Fruit fly (Drosophila melanogaster) whole organism, embryonic: ENCODE data around the gene CG2059.

Experiments
- Abd-B ChIP-seq: fragments of 200-800 bp; sonication (Bioruptor generic); optimal IDR thresholded peaks from 2 replicates; lab custom pipeline; 2018; ENCODE audit warnings: missing biosample characterization, mild to moderate bottlenecking, missing genetic modification characterization, moderate library complexity
- Adf1 ChIP-seq: fragments of 200-800 bp; sonication (Bioruptor generic); IDR thresholded peaks from 2 replicates; pipeline ENCODE4 v1.3.6; 2022; ENCODE audit warnings: missing biosample characterization, missing genetic modification characterization
- Bgb ChIP-seq: fragments of 200-800 bp; sonication (Bioruptor generic); IDR thresholded peaks from 2 replicates; pipeline ENCODE4 v1.3.6; 2022; ENCODE audit warnings: missing biosample characterization, missing genetic modification characterization; ENCODE audit not compliant: partially characterized antibody
- C15 ChIP-seq: fragments of 200-800 bp; sonication (Bioruptor generic); IDR thresholded peaks from 3 replicates; pipeline ENCODE4 v1.3.6; 2022; ENCODE audit warnings: missing biosample characterization, missing genetic modification characterization
- CG10274 ChIP-seq: fragments of 200-800 bp; sonication (Bioruptor generic); optimal IDR thresholded peaks from 3 replicates; lab custom pipeline; 2017; ENCODE audit warnings: missing biosample characterization, mild to moderate bottlenecking, missing genetic modification characterization
- CG10654 ChIP-seq: fragments of 200-800 bp; sonication (Bioruptor generic); optimal IDR thresholded peaks from 2 replicates; lab custom pipeline; 2016; ENCODE audit warnings: missing biosample characterization, missing genetic modification characterization
- CG12155 ChIP-seq: fragments of 200-800 bp; sonication (Bioruptor generic); optimal IDR thresholded peaks from 3 replicates; lab custom pipeline; 2016; ENCODE audit warnings: missing biosample characterization, missing genetic modification characterization
- CG12299 ChIP-seq: fragments of 200-800 bp; sonication (Bioruptor generic); optimal IDR thresholded peaks from 2 replicates; lab custom pipeline; 2018; ENCODE audit warnings: missing biosample characterization, mild to moderate bottlenecking, missing genetic modification characterization
- CG1233 ChIP-seq: fragments of 200-800 bp; sonication (Bioruptor generic); optimal IDR thresholded peaks from 4 replicates; lab custom pipeline; 2018; ENCODE audit warnings: missing biosample characterization, mild to moderate bottlenecking, missing genetic modification characterization
- CG13123 ChIP-seq: fragments of 200-800 bp; sonication (Bioruptor generic); optimal IDR thresholded peaks from 2 replicates; lab custom pipeline; 2016; ENCODE audit warnings: missing biosample characterization, missing genetic modification characterization
- CG13287 ChIP-seq: fragments of 200-800 bp; sonication (Bioruptor generic); IDR thresholded peaks from 2 replicates; pipeline ENCODE4 v1.3.6; 2022; ENCODE audit warnings: missing biosample characterization, missing genetic modification characterization; ENCODE audit not compliant: partially characterized antibody
- CG14441 ChIP-seq: fragments of 200-800 bp; sonication (Bioruptor generic); IDR thresholded peaks from 2 replicates; pipeline ENCODE4 v1.3.6; 2022; ENCODE audit warnings: missing biosample characterization, missing genetic modification characterization
- CG1832 ChIP-seq: fragments of 200-800 bp; sonication (Bioruptor generic); optimal IDR thresholded peaks from 2 replicates; lab custom pipeline; 2017; ENCODE audit warnings: missing biosample characterization, mild to moderate bottlenecking, missing genetic modification characterization, inconsistent platforms
- CG3163 ChIP-seq: fragments of 200-800 bp; sonication (Bioruptor generic); optimal IDR thresholded peaks from 3 replicates; lab custom pipeline; 2016; ENCODE audit warnings: missing biosample characterization, missing genetic modification characterization
- CG33557 ChIP-seq: fragments of 200-800 bp; sonication (Bioruptor generic); optimal IDR thresholded peaks from 2 replicates; lab custom pipeline; 2019; ENCODE audit warnings: missing biosample characterization, mild to moderate bottlenecking, missing genetic modification characterization, moderate library complexity
- CG34376 ChIP-seq: fragments of 200-800 bp; sonication (Bioruptor generic); optimal IDR thresholded peaks from 2 replicates; lab custom pipeline; 2018; ENCODE audit warnings: missing biosample characterization, mild to moderate bottlenecking, missing genetic modification characterization
- CG4360 ChIP-seq: fragments of 200-800 bp; sonication (Bioruptor generic); IDR thresholded peaks from 2 replicates; pipeline ENCODE4 v1.3.6; 2022; ENCODE audit warnings: missing biosample characterization, missing genetic modification characterization
- CG7987 ChIP-seq: fragments of 200-800 bp; sonication (Bioruptor generic); optimal IDR thresholded peaks from 2 replicates; lab custom pipeline; 2018; ENCODE audit warnings: missing biosample characterization, mild to moderate bottlenecking, missing genetic modification characterization, moderate library complexity
- D19B ChIP-seq: fragments of 200-800 bp; sonication (Bioruptor generic); optimal IDR thresholded peaks from 2 replicates; lab custom pipeline; 2017; ENCODE audit warnings: missing biosample characterization, mild to moderate bottlenecking, missing genetic modification characterization
- Dek ChIP-seq: fragments of 200-800 bp; sonication (Bioruptor generic); optimal IDR thresholded peaks from 3 replicates; lab custom pipeline; 2019; ENCODE audit warnings: missing biosample characterization, mild to moderate bottlenecking, missing genetic modification characterization, moderate library complexity
- E2f2 ChIP-seq: fragments of 200-800 bp; sonication (Bioruptor generic); IDR thresholded peaks from 2 replicates; pipeline ENCODE4 v1.3.6; 2022; ENCODE audit warnings: missing biosample characterization, missing genetic modification characterization
- H15 ChIP-seq: fragments of 200-800 bp; sonication (Bioruptor generic); IDR thresholded peaks from 3 replicates; pipeline ENCODE4 v1.3.6; 2022; ENCODE audit warnings: missing biosample characterization, missing genetic modification characterization
- HLH3B ChIP-seq: fragments of 200-800 bp; sonication (Bioruptor generic); IDR thresholded peaks from 2 replicates; pipeline ENCODE4 v1.3.6; 2022; ENCODE audit warnings: missing biosample characterization, missing genetic modification characterization
- HLH4C ChIP-seq: fragments of 200-800 bp; sonication (Bioruptor generic); IDR thresholded peaks from 3 replicates; pipeline ENCODE4 v1.3.6; 2022; ENCODE audit warnings: missing biosample characterization, missing genetic modification characterization; ENCODE audit not compliant: partially characterized antibody
- Hey ChIP-seq: fragments of 200-800 bp; sonication (Bioruptor generic); optimal IDR thresholded peaks from 3 replicates; lab custom pipeline; 2018; ENCODE audit warnings: missing biosample characterization, mild to moderate bottlenecking, missing genetic modification characterization
- HmgZ ChIP-seq: fragments of 200-800 bp; sonication (Bioruptor generic); optimal IDR thresholded peaks from 2 replicates; lab custom pipeline; 2018; ENCODE audit warnings: missing biosample characterization, mild to moderate bottlenecking, missing genetic modification characterization
- Hmr ChIP-seq: fragments of 200-800 bp; sonication (Bioruptor generic); optimal IDR thresholded peaks from 3 replicates; lab custom pipeline; 2017; ENCODE audit warnings: mild to moderate bottlenecking, missing biosample characterization, missing genetic modification reagents, missing genetic modification characterization
- NC2β ChIP-seq: fragments of 200-800 bp; sonication (Bioruptor generic); optimal IDR thresholded peaks from 2 replicates; lab custom pipeline; 2016; ENCODE audit warnings: missing biosample characterization, missing genetic modification characterization
- Poxn ChIP-seq: fragments of 200-800 bp; sonication (Bioruptor generic); IDR thresholded peaks from 2 replicates; pipeline ENCODE4 v1.3.6; 2022; ENCODE audit warnings: missing biosample characterization, missing genetic modification characterization
- Trl ChIP-seq, 3 experiments: fragments of >200 bp in 2 of 3; fragments of 200-800 bp in 1 of 3; sonication (Bioruptor generic) in 1 of 3; optimal IDR thresholded peaks; 2 replicates in 1 of 3; 3 replicates in 2 of 3; lab custom pipeline; 2016 to 2017; ENCODE audit warnings: missing biosample characterization in 1 of 3, missing genetic modification characterization in 1 of 3
- ash1 ChIP-seq: fragments of 200-800 bp; sonication (Bioruptor generic); optimal IDR thresholded peaks from 2 replicates; lab custom pipeline; 2018; ENCODE audit warnings: missing biosample characterization, mild to moderate bottlenecking, missing genetic modification characterization
- bsh ChIP-seq, 2 experiments: fragments of 200-800 bp; sonication (Bioruptor generic); optimal IDR thresholded peaks; 2 replicates each; lab custom pipeline; 2017 to 2018; ENCODE audit warnings: mild to moderate bottlenecking in 2 of 2, missing biosample characterization in 2 of 2, missing genetic modification characterization in 2 of 2, moderate library complexity in 1 of 2
- da ChIP-seq: fragments of 200-800 bp; sonication (Bioruptor generic); optimal IDR thresholded peaks from 2 replicates; lab custom pipeline; 2016; ENCODE audit warnings: missing biosample characterization, missing genetic modification characterization
- dpn ChIP-seq, 2 experiments: fragments of 200-800 bp; sonication (Bioruptor generic); optimal IDR thresholded peaks; 3 replicates each; lab custom pipeline; 2016; ENCODE audit warnings: missing biosample characterization in 2 of 2, missing genetic modification characterization in 2 of 2
- fd64A ChIP-seq: fragments of 200-800 bp; sonication (Bioruptor generic); optimal IDR thresholded peaks from 3 replicates; lab custom pipeline; 2018; ENCODE audit warnings: missing biosample characterization, mild to moderate bottlenecking, missing genetic modification characterization
- grau ChIP-seq: fragments of 200-800 bp; optimal IDR thresholded peaks from 3 replicates; lab custom pipeline; 2019; ENCODE audit warnings: missing biosample characterization, mild to moderate bottlenecking, missing genetic modification characterization, moderate library complexity
- lab ChIP-seq: fragments of 200-800 bp; sonication (Bioruptor generic); optimal IDR thresholded peaks from 3 replicates; lab custom pipeline; 2017; ENCODE audit warnings: missing biosample characterization, missing genetic modification characterization, mild to moderate bottlenecking, moderate library complexity, missing genetic modification reagents
- lbe ChIP-seq: fragments of 200-800 bp; sonication (Bioruptor generic); optimal IDR thresholded peaks from 2 replicates; lab custom pipeline; 2016; ENCODE audit warnings: missing biosample characterization, mild to moderate bottlenecking, missing genetic modification characterization
- lilli ChIP-seq: fragments of 200-800 bp; sonication (Bioruptor generic); optimal IDR thresholded peaks from 3 replicates; lab custom pipeline; 2016; ENCODE audit warnings: missing biosample characterization, missing genetic modification characterization
- lmd ChIP-seq: fragments of 200-800 bp; sonication (Bioruptor generic); IDR thresholded peaks from 2 replicates; pipeline ENCODE4 v1.3.6; 2022; ENCODE audit warnings: missing biosample characterization, missing genetic modification characterization
- lov ChIP-seq, 2 experiments: fragments of 200-800 bp in 1 of 2; fragments of >200 bp in 1 of 2; sonication (Bioruptor generic) in 1 of 2; IDR thresholded peaks in 1 of 2; optimal IDR thresholded peaks in 1 of 2; 2 replicates in 1 of 2; 3 replicates in 1 of 2; pipeline versions ENCODE4 v1.3.6 to Lab custom; 2017 to 2022; ENCODE audit warnings: missing biosample characterization in 1 of 2, missing genetic modification characterization in 1 of 2
- nau ChIP-seq: fragments of 200-800 bp; sonication (Bioruptor generic); optimal IDR thresholded peaks from 3 replicates; lab custom pipeline; 2017; ENCODE audit warnings: missing biosample characterization, mild to moderate bottlenecking, missing genetic modification characterization, missing genetic modification reagents
- phol ChIP-seq: fragments of 200-800 bp; sonication (Bioruptor generic); optimal IDR thresholded peaks from 3 replicates; lab custom pipeline; 2018; ENCODE audit warnings: missing biosample characterization, mild to moderate bottlenecking, missing genetic modification characterization, moderate library complexity
- sens ChIP-seq: fragments of 200-800 bp; sonication (Bioruptor generic); peaks from one replicate; lab custom pipeline; 2016; ENCODE audit warnings: missing biosample characterization, missing genetic modification characterization
- sim ChIP-seq: fragments of 200-800 bp; sonication (Bioruptor generic); IDR thresholded peaks from 2 replicates; pipeline ENCODE4 v1.3.6; 2022; ENCODE audit warnings: missing biosample characterization, missing genetic modification characterization
- so ChIP-seq: fragments of 200-800 bp; sonication (Bioruptor generic); IDR thresholded peaks from 3 replicates; pipeline ENCODE4 v1.3.6; 2022; ENCODE audit warnings: missing biosample characterization, missing genetic modification characterization
- ssp ChIP-seq: fragments of 200-800 bp; sonication (Bioruptor generic); IDR thresholded peaks from 2 replicates; pipeline ENCODE4 v1.3.6; 2022; ENCODE audit warnings: missing biosample characterization, missing genetic modification characterization
- trh ChIP-seq: fragments of 200-800 bp; sonication (Bioruptor generic); optimal IDR thresholded peaks from 2 replicates; lab custom pipeline; 2016; ENCODE audit warnings: missing biosample characterization, missing genetic modification characterization
- zfh1 ChIP-seq: fragments of 200-800 bp; sonication (Bioruptor generic); IDR thresholded peaks from 3 replicates; pipeline ENCODE4 v1.3.6; 2022; ENCODE audit warnings: missing biosample characterization, missing genetic modification characterization

The CG2059 gene

DNA sequence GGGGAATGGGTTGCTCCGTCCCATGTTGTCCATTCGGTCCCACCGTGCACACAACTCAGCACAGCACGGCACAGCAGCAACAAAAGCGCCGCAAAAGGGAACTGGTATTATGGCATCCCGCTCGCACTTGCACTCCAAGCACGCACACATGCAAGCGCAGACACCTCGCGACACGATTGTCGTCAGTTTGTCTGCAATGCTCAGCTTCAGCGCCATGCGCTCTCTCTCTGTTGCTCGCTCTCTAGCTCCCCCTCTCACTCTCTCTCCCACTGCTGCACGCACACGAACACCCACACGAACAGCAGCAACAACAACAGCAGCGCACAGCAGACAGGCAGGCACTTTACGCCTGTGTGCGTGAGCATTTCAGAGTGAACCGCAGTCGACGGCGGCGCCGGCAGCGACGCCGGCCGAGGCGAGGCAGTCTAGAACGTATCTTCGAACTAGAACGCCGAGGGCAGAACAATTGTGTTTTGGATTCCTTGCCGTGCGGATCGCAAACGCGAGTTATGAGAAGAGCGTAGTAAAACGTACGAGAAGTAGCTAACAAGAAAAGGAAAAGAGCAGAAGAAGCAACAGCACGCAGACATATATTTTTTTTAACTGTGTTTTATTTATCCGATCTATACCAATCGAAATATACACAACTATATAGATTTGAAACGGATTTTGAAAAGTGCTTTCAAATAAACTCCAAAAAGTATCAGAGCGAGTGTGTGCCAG, 21.5 kb downstream of the CG2059 start, which contains the start of gene brk (continued):
- TF ChIP-seq Adf1 (GFP tag; lab: Robert Waterston, UW) (peak; percentile 100), dpn (GFP tag; optimal IDR thresholded peaks at IDR 0.05; lab: Kevin White, UChicago) (no peak), CG13287 (GFP tag; lab: Robert Waterston, UW) (peak; percentile 61), lab (GFP tag; lab: Kevin White, UChicago) (no peak), lmd (GFP tag; lab: Robert Waterston, UW) (no peak), Dek (tag; lab: Kevin White, UChicago) (no peak), Bgb (GFP tag; lab: Robert Waterston, UW) (no peak; the same call in 1 of the 2 replicates), Hey (no peak), HLH4C (GFP tag; lab: Robert Waterston, UW) (no peak), CG1233 (no peak), D19B (GFP tag; lab: Kevin White, UChicago) (no peak), H15 (GFP tag; lab: Robert Waterston, UW) (no peak), C15 (GFP tag; lab: Robert Waterston, UW) (no peak), CG10654 (GFP tag; lab: Kevin White, UChicago) (no peak), nau (GFP tag; lab: Kevin White, UChicago) (no peak), CG13123 (GFP tag; lab: Kevin White, UChicago) (no peak), CG7987 (GFP tag; lab: Kevin White, UChicago) (peak; percentile 66), HmgZ (peak; percentile 31), CG3163 (GFP tag; lab: Kevin White, UChicago) (peak; percentile 45), CG4360 (GFP tag; lab: Robert Waterston, UW) (peak; percentile 100), so (no peak), lov (optimal IDR thresholded peaks at IDR 0.05; lab: Kevin White, UChicago) (no peak), lov (GFP tag; IDR thresholded peaks at IDR 0.05; lab: Robert Waterston, UW) (peak; percentile 44; the same call in 1 of the 3 replicates), CG34376 (GFP tag; lab: Kevin White, UChicago) (peak; percentile 13), bsh (GFP tag; optimal IDR thresholded peaks at IDR 0.05; lab: Kevin White, UChicago) (no peak), Trl (optimal IDR thresholded peaks at IDR 0.05; lab: Kevin White, UChicago) (peak; percentile 96), Trl (GFP tag; optimal IDR thresholded peaks at IDR 0.05; lab: Kevin White, UChicago) (peak; percentile 25), HLH3B (GFP tag; lab: Robert Waterston, UW) (no peak), CG33557 (GFP tag; lab: Kevin White, UChicago) (no peak), ssp (GFP tag; lab: Robert Waterston, UW) (no peak), zfh1 (GFP tag; lab: Robert Waterston, UW) (0 out of 3 replicates have a peak, but pooled peaks have one; percentile 23), ash1 (GFP tag; lab: Kevin White, UChicago) (no peak), CG12155 (no peak), CG10274 (no peak), Poxn (no peak), lilli (GFP tag; lab: Kevin White, UChicago) (no peak), lbe (GFP tag; lab: Kevin White, UChicago) (peak; percentile 2), Hmr (no peak), fd64A (GFP tag; lab: Kevin White, UChicago) (no peak), phol (tag; lab: Kevin White, UChicago) (no peak), trh (GFP tag; lab: Kevin White, UChicago) (no peak), da (GFP tag; lab: Kevin White, UChicago) (no peak), Abd-B (no peak), E2f2 (GFP tag; lab: Robert Waterston, UW) (no peak), sens (GFP tag; lab: Kevin White, UChicago) (peak; percentile 91), CG1832 (GFP tag; lab: Kevin White, UChicago) (peak; percentile 93), CG12299 (tag; lab: Kevin White, UChicago) (no peak), grau (tag; lab: Kevin White, UChicago) (no peak), CG14441 (GFP tag; lab: Robert Waterston, UW) (no peak), sim (GFP tag; lab: Robert Waterston, UW) (no peak), NC2β (GFP tag; lab: Kevin White, UChicago) (no peak)
